Fruit fly (Drosophila melanogaster): ENCODE results near the gene unc-4.

DNA sequence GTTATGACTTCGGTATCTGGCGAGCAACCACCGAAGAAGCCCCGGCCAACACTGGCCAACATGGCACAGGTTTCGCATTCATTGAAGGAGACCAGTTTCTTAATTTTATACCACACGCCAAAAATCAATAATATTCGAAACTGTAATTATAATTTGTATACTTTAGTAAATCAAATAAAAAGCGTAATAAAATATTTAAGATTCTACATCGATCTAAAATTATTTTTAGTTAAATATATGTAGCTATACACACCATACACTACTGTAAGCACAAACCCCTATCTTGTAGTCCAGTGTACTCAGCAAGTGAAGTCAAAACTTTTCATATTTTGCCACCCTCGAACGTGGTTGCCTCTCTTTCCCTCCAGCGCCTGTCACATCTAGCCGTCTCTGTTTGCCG lies 13.7 kb downstream of the unc-4 start:
- TF ChIP-seq ovo (GFP tag; optimal IDR thresholded peaks at IDR 0.05): no peak
- TF ChIP-seq CG11617 (GFP tag; optimal IDR thresholded peaks at IDR 0.05): no peak
- no peak for TF ChIP-seq Mnt (GFP tag; optimal IDR thresholded peaks at IDR 0.05)
- TF ChIP-seq CG7045 (GFP tag; optimal IDR thresholded peaks at IDR 0.05): no peak
- TF ChIP-seq CG33017 (tag; optimal IDR thresholded peaks at IDR 0.05): no peak
- TF ChIP-seq kay (GFP tag; ENCODE audit: borderline replicate concordance): no peak
- no peak for TF ChIP-seq CG5204 (GFP tag; optimal IDR thresholded peaks at IDR 0.05)
- TF ChIP-seq CG14711 (tag; optimal IDR thresholded peaks at IDR 0.05): no peak

All from whole organism, adult.